Fruit fly (Drosophila melanogaster) whole organism, embryonic: ENCODE results near the gene CG11986.
A peak's percentile ranks its signal among the peaks of the same experiment; 100 is the strongest.

ENCODE experiments used
- C15 ChIP-seq: fragments of 200-800 bp; sonication (Bioruptor generic); IDR thresholded peaks from 3 replicates; pipeline ENCODE4 v1.3.6; 2022; ENCODE audit warnings: missing biosample characterization, missing genetic modification characterization
- CG11093 ChIP-seq: fragments of 200-800 bp; sonication (Bioruptor generic); IDR thresholded peaks from 3 replicates; pipeline ENCODE4 v1.3.6; 2022; ENCODE audit warnings: missing biosample characterization, missing genetic modification characterization
- CG13287 ChIP-seq: fragments of 200-800 bp; sonication (Bioruptor generic); IDR thresholded peaks from 2 replicates; pipeline ENCODE4 v1.3.6; 2022; ENCODE audit warnings: missing biosample characterization, missing genetic modification characterization; ENCODE audit not compliant: partially characterized antibody
- CG3065 ChIP-seq: fragments of 200-800 bp; sonication (Bioruptor generic); optimal IDR thresholded peaks from 2 replicates; lab custom pipeline; 2016; ENCODE audit warnings: missing biosample characterization, missing genetic modification characterization
- HmgZ ChIP-seq: fragments of 200-800 bp; sonication (Bioruptor generic); optimal IDR thresholded peaks from 2 replicates; lab custom pipeline; 2018; ENCODE audit warnings: missing biosample characterization, mild to moderate bottlenecking, missing genetic modification characterization
- Pdp1 ChIP-seq, 2 experiments: fragments of 200-800 bp; sonication (Bioruptor generic); optimal IDR thresholded peaks; 3 replicates each; lab custom pipeline; 2016; ENCODE audit warnings: missing biosample characterization in 2 of 2, missing genetic modification characterization in 2 of 2, mild to moderate bottlenecking in 1 of 2, moderate library complexity in 1 of 2
- ab ChIP-seq: fragments of 200-800 bp; sonication (Bioruptor generic); optimal IDR thresholded peaks from 2 replicates; lab custom pipeline; 2016; ENCODE audit warnings: missing biosample characterization, missing genetic modification characterization
- disco-r ChIP-seq: fragments of 200-800 bp; sonication (Bioruptor generic); optimal IDR thresholded peaks from 2 replicates; lab custom pipeline; 2016; ENCODE audit warnings: missing biosample characterization, missing genetic modification characterization
- dmrt11E ChIP-seq: fragments of 200-800 bp; sonication (Bioruptor generic); optimal IDR thresholded peaks from 3 replicates; lab custom pipeline; 2018; ENCODE audit warnings: missing biosample characterization, mild to moderate bottlenecking, missing genetic modification characterization, moderate library complexity
- eyg ChIP-seq: fragments of 200-800 bp; sonication (Bioruptor generic); optimal IDR thresholded peaks from 3 replicates; lab custom pipeline; 2016; ENCODE audit warnings: missing biosample characterization, missing genetic modification characterization
- sc ChIP-seq, 3 experiments: fragments of >200 bp in 2 of 3; fragments of 200-800 bp in 1 of 3; sonication (Bioruptor generic) in 1 of 3; optimal IDR thresholded peaks; 2 replicates in 2 of 3; 3 replicates in 1 of 3; lab custom pipeline; 2017; ENCODE audit warnings: mild to moderate bottlenecking in 1 of 3, missing biosample characterization in 1 of 3, missing genetic modification characterization in 1 of 3, missing genetic modification reagents in 1 of 3
- tll ChIP-seq, 2 experiments: fragments of 200-800 bp in 1 of 2; fragments of >200 bp in 1 of 2; sonication (Bioruptor generic) in 1 of 2; optimal IDR thresholded peaks; 2 replicates each; lab custom pipeline; 2017 to 2019; ENCODE audit warnings: missing biosample characterization in 2 of 2, missing genetic modification characterization in 2 of 2, mild to moderate bottlenecking in 1 of 2, moderate library complexity in 1 of 2
- wor ChIP-seq: fragments of 200-800 bp; sonication (Bioruptor generic); IDR thresholded peaks from 2 replicates; pipeline ENCODE4 v1.3.6; 2022; ENCODE audit warnings: missing biosample characterization, missing genetic modification characterization
- z ChIP-seq: fragments of 200-800 bp; sonication (Bioruptor generic); IDR thresholded peaks from 3 replicates; pipeline ENCODE4 v1.3.6; 2022; ENCODE audit warnings: missing biosample characterization, missing genetic modification characterization

DNA sequence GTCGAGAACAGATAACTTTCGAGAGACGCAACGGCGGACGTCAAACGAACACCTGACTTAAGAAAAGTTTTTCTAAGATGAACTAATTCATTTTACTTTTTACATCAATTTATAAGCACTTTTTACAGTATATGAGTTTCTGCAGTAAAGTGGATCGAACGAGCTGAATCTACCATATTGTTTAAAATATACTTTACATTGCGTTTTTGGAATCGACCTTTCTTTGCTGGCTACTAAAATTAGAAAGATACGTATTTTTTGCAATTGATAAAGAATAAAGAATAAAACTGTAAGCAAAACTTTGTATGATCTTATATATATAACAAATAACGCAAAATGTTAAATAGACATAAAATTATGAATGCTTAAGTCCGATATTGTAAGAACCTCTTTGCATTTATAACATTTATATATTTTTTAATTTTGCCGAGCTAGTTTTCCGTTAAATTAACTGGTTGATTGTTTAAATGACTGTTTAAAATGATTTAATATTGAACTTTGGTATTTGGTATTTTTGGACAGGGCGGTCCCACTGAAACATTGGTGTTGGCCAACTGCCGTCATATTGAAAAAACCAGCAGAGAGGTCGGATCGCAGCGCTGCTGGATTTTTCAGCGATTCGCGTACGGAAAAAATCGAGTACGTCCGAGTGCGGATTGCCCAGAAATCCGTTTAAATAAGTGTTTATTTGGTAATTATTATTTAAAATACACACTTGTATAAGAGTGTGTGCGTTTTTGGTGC is 36.9 kb downstream of the CG11986 start, which contains the start of gene Kdm2:
- TF ChIP-seq HmgZ (tag; lab: Kevin White, UChicago), result peak; percentile 36
- TF ChIP-seq dmrt11E (tag; lab: Kevin White, UChicago), result no peak
- no peak for TF ChIP-seq sc (optimal IDR thresholded peaks at IDR 0.05; lab: Kevin White, UChicago)
- no peak for TF ChIP-seq sc (GFP tag; optimal IDR thresholded peaks at IDR 0.05; lab: Kevin White, UChicago)
- TF ChIP-seq CG3065, result no peak
- TF ChIP-seq C15 (GFP tag; lab: Robert Waterston, UW), result no peak
- no peak for TF ChIP-seq z (GFP tag; lab: Robert Waterston, UW)
- no peak for TF ChIP-seq CG13287 (GFP tag; lab: Robert Waterston, UW)
- TF ChIP-seq CG11093, result no peak
- TF ChIP-seq ab (GFP tag; lab: Kevin White, UChicago), result no peak
- peak in 1 of 2 experiments; percentile 19 for TF ChIP-seq Pdp1 (GFP tag; optimal IDR thresholded peaks at IDR 0.05; lab: Kevin White, UChicago)
- TF ChIP-seq wor (GFP tag; lab: Robert Waterston, UW), result no peak
- TF ChIP-seq tll (GFP tag; optimal IDR thresholded peaks at IDR 0.05; lab: Kevin White, UChicago), result no peak
- TF ChIP-seq disco-r (GFP tag; lab: Kevin White, UChicago), result no peak
- TF ChIP-seq eyg (GFP tag; lab: Kevin White, UChicago), result no peak
